Fruit fly (Drosophila melanogaster) whole organism, embryonic: ENCODE data around the gene CG31548.

Experiments used
- Atf3 ChIP-seq: fragments of 200-800 bp; sonication (Bioruptor generic); optimal IDR thresholded peaks from 3 replicates; lab custom pipeline; 2016; ENCODE audit warnings: missing biosample characterization, missing genetic modification characterization
- B-H2 ChIP-seq: fragments of 200-800 bp; sonication (Bioruptor generic); optimal IDR thresholded peaks from 2 replicates; lab custom pipeline; 2018; ENCODE audit warnings: missing biosample characterization, mild to moderate bottlenecking, missing genetic modification characterization
- Blimp-1 ChIP-seq: fragments of 200-800 bp; sonication (Bioruptor generic); optimal IDR thresholded peaks from 3 replicates; lab custom pipeline; 2018; ENCODE audit warnings: missing biosample characterization, missing genetic modification characterization, mild to moderate bottlenecking, moderate library complexity, missing genetic modification reagents
- CG10209 ChIP-seq: fragments of 200-800 bp; sonication (Bioruptor generic); optimal IDR thresholded peaks from 3 replicates; lab custom pipeline; 2017; ENCODE audit warnings: missing biosample characterization, mild to moderate bottlenecking, missing genetic modification characterization, missing genetic modification reagents
- CG10979 ChIP-seq: fragments of 200-800 bp; sonication (Bioruptor generic); optimal IDR thresholded peaks from 2 replicates; lab custom pipeline; 2018; ENCODE audit warnings: missing biosample characterization, mild to moderate bottlenecking, missing genetic modification characterization, moderate library complexity
- CG12104 ChIP-seq: fragments of 200-800 bp; sonication (Bioruptor generic); optimal IDR thresholded peaks from 3 replicates; lab custom pipeline; 2016; ENCODE audit warnings: missing biosample characterization, missing genetic modification characterization
- CG15011 ChIP-seq: fragments of 200-800 bp; sonication (Bioruptor generic); optimal IDR thresholded peaks from 3 replicates; lab custom pipeline; 2018; ENCODE audit warnings: missing biosample characterization, mild to moderate bottlenecking, missing genetic modification characterization
- CG1603 ChIP-seq: fragments of 200-800 bp; sonication (Bioruptor generic); optimal IDR thresholded peaks from 2 replicates; lab custom pipeline; 2019; ENCODE audit warnings: missing biosample characterization, mild to moderate bottlenecking, missing genetic modification characterization, moderate library complexity
- CG16863 ChIP-seq: fragments of 200-800 bp; sonication (Bioruptor generic); optimal IDR thresholded peaks from 3 replicates; lab custom pipeline; 2016; ENCODE audit warnings: missing biosample characterization, missing genetic modification characterization
- CG17186 ChIP-seq: fragments of 200-800 bp; sonication (Bioruptor generic); optimal IDR thresholded peaks from 3 replicates; lab custom pipeline; 2017; ENCODE audit warnings: missing biosample characterization, missing genetic modification reagents, missing genetic modification characterization
- CG17359 ChIP-seq: fragments of 200-800 bp; sonication (Bioruptor generic); optimal IDR thresholded peaks from 3 replicates; lab custom pipeline; 2018; ENCODE audit warnings: missing biosample characterization, mild to moderate bottlenecking, missing genetic modification characterization, moderate library complexity
- CG2116 ChIP-seq: fragments of 200-800 bp; sonication (Bioruptor generic); optimal IDR thresholded peaks from 3 replicates; lab custom pipeline; 2018; ENCODE audit warnings: missing biosample characterization, mild to moderate bottlenecking, missing genetic modification characterization
- CG2129 ChIP-seq: fragments of 200-800 bp; sonication (Bioruptor generic); IDR thresholded peaks from 2 replicates; pipeline ENCODE4 v1.3.6; 2022; ENCODE audit warnings: missing biosample characterization, missing genetic modification characterization; ENCODE audit not compliant: partially characterized antibody
- CG6683 ChIP-seq: fragments of 200-800 bp; sonication (Bioruptor generic); optimal IDR thresholded peaks from 2 replicates; lab custom pipeline; 2017; ENCODE audit warnings: missing biosample characterization, mild to moderate bottlenecking, missing genetic modification characterization, missing genetic modification reagents
- CG6765 ChIP-seq: fragments of 200-800 bp; sonication (Bioruptor generic); optimal IDR thresholded peaks from 3 replicates; lab custom pipeline; 2017; ENCODE audit warnings: missing biosample characterization, mild to moderate bottlenecking, missing genetic modification characterization
- CG7786 ChIP-seq: fragments of 200-800 bp; sonication (Bioruptor generic); optimal IDR thresholded peaks from 2 replicates; lab custom pipeline; 2016; ENCODE audit warnings: missing biosample characterization, missing genetic modification characterization
- CG7839 ChIP-seq: fragments of 200-800 bp; sonication (Bioruptor generic); optimal IDR thresholded peaks from 3 replicates; lab custom pipeline; 2018; ENCODE audit warnings: missing biosample characterization, mild to moderate bottlenecking, missing genetic modification characterization, moderate library complexity
- CG7963 ChIP-seq: fragments of 200-800 bp; sonication (Bioruptor generic); IDR thresholded peaks from 3 replicates; pipeline ENCODE4 v1.3.6; 2022; ENCODE audit warnings: missing biosample characterization, missing genetic modification characterization; ENCODE audit not compliant: partially characterized antibody
- CG9817 ChIP-seq: fragments of 200-800 bp; sonication (Bioruptor generic); optimal IDR thresholded peaks from 2 replicates; lab custom pipeline; 2018; ENCODE audit warnings: missing biosample characterization, mild to moderate bottlenecking, missing genetic modification characterization, moderate library complexity
- CTCF ChIP-seq: fragments of 200-800 bp; sonication (Bioruptor generic); optimal IDR thresholded peaks from 2 replicates; lab custom pipeline; 2017; ENCODE audit warnings: missing biosample characterization, mild to moderate bottlenecking, missing genetic modification characterization, moderate library complexity
- Eip74EF ChIP-seq, 2 experiments: fragments of 200-800 bp in 1 of 2; fragments of >200 bp in 1 of 2; sonication (Bioruptor generic) in 1 of 2; optimal IDR thresholded peaks; 2 replicates each; lab custom pipeline; 2017 to 2019; ENCODE audit warnings: missing biosample characterization in 2 of 2, missing genetic modification characterization in 2 of 2, mild to moderate bottlenecking in 1 of 2, moderate library complexity in 1 of 2
- Hey ChIP-seq: fragments of 200-800 bp; sonication (Bioruptor generic); optimal IDR thresholded peaks from 3 replicates; lab custom pipeline; 2018; ENCODE audit warnings: missing biosample characterization, mild to moderate bottlenecking, missing genetic modification characterization
- Hr3 ChIP-seq: fragments of 200-800 bp; sonication (Bioruptor generic); optimal IDR thresholded peaks from 3 replicates; lab custom pipeline; 2016; ENCODE audit warnings: missing biosample characterization, missing genetic modification characterization
- MESR4 ChIP-seq: fragments of 200-800 bp; sonication (Bioruptor generic); optimal IDR thresholded peaks from 2 replicates; lab custom pipeline; 2018; ENCODE audit warnings: missing biosample characterization, mild to moderate bottlenecking, missing genetic modification characterization, moderate library complexity
- Six4 ChIP-seq: fragments of 200-800 bp; sonication (Bioruptor generic); optimal IDR thresholded peaks from 2 replicates; lab custom pipeline; 2016; ENCODE audit warnings: missing biosample characterization, missing genetic modification characterization
- Spps ChIP-seq: fragments of 200-800 bp; sonication (Bioruptor generic); optimal IDR thresholded peaks from 2 replicates; lab custom pipeline; 2018; ENCODE audit warnings: missing biosample characterization, mild to moderate bottlenecking, missing genetic modification characterization
- ato ChIP-seq: fragments of 200-800 bp; sonication (Bioruptor generic); IDR thresholded peaks from 2 replicates; pipeline ENCODE4 v1.3.6; 2022; ENCODE audit warnings: missing biosample characterization, missing genetic modification characterization; ENCODE audit not compliant: partially characterized antibody
- chif ChIP-seq, 2 experiments: fragments of 200-800 bp; sonication (Bioruptor generic); optimal IDR thresholded peaks; 3 replicates each; lab custom pipeline; 2016; ENCODE audit warnings: missing biosample characterization in 2 of 2, missing genetic modification characterization in 2 of 2
- crp ChIP-seq, 2 experiments: fragments of 200-800 bp; sonication (Bioruptor generic); optimal IDR thresholded peaks; 2 replicates in 1 of 2; 3 replicates in 1 of 2; lab custom pipeline; 2017; ENCODE audit warnings: missing biosample characterization in 2 of 2, missing genetic modification characterization in 2 of 2, mild to moderate bottlenecking in 1 of 2, moderate library complexity in 1 of 2
- dimm ChIP-seq: fragments of 200-800 bp; sonication (Bioruptor generic); IDR thresholded peaks from 2 replicates; pipeline ENCODE4 v1.3.6; 2022; ENCODE audit warnings: missing biosample characterization, missing genetic modification characterization
- esg ChIP-seq: fragments of 200-800 bp; sonication (Bioruptor generic); conservative IDR thresholded peaks from 2 replicates; pipeline ENCODE4 v1.3.6; 2022; ENCODE audit warnings: missing biosample characterization, missing genetic modification characterization
- exex ChIP-seq: fragments of 200-800 bp; sonication (Bioruptor generic); optimal IDR thresholded peaks from 4 replicates; lab custom pipeline; 2018; ENCODE audit warnings: missing biosample characterization, mild to moderate bottlenecking, missing genetic modification characterization, moderate library complexity
- fu2 ChIP-seq: fragments of 200-800 bp; sonication (Bioruptor generic); optimal IDR thresholded peaks from 2 replicates; lab custom pipeline; 2016; ENCODE audit warnings: missing biosample characterization, missing genetic modification characterization
- gcm2 ChIP-seq: fragments of 200-800 bp; sonication (Bioruptor generic); optimal IDR thresholded peaks from 2 replicates; lab custom pipeline; 2016; ENCODE audit warnings: missing biosample characterization, missing genetic modification characterization
- gem ChIP-seq: fragments of 200-800 bp; sonication (Bioruptor generic); optimal IDR thresholded peaks from 2 replicates; lab custom pipeline; 2019; ENCODE audit warnings: missing biosample characterization, mild to moderate bottlenecking, missing genetic modification characterization, moderate library complexity
- gfzf ChIP-seq: fragments of 200-800 bp; sonication (Bioruptor generic); optimal IDR thresholded peaks from 2 replicates; lab custom pipeline; 2016; ENCODE audit warnings: missing biosample characterization, mild to moderate bottlenecking, missing genetic modification characterization, moderate library complexity
- nau ChIP-seq: fragments of 200-800 bp; sonication (Bioruptor generic); optimal IDR thresholded peaks from 3 replicates; lab custom pipeline; 2017; ENCODE audit warnings: missing biosample characterization, mild to moderate bottlenecking, missing genetic modification characterization, missing genetic modification reagents
- oc ChIP-seq: fragments of 200-800 bp; sonication (Bioruptor generic); optimal IDR thresholded peaks from 2 replicates; lab custom pipeline; 2018; ENCODE audit warnings: missing biosample characterization, mild to moderate bottlenecking, missing genetic modification characterization, moderate library complexity
- pb ChIP-seq: fragments of 200-800 bp; sonication (Bioruptor generic); optimal IDR thresholded peaks from 3 replicates; lab custom pipeline; 2016; ENCODE audit warnings: missing biosample characterization, missing genetic modification characterization
- repo ChIP-seq: fragments of 200-800 bp; sonication (Bioruptor generic); optimal IDR thresholded peaks from 2 replicates; lab custom pipeline; 2016; ENCODE audit warnings: missing biosample characterization, missing genetic modification characterization
- seq ChIP-seq: fragments of 200-800 bp; sonication (Bioruptor generic); IDR thresholded peaks from 2 replicates; pipeline ENCODE4 v1.3.6; 2022; ENCODE audit warnings: missing biosample characterization, missing genetic modification characterization
- sima ChIP-seq: fragments of 200-800 bp; sonication (Bioruptor generic); optimal IDR thresholded peaks from 2 replicates; lab custom pipeline; 2016; ENCODE audit warnings: missing biosample characterization, missing genetic modification characterization
- slou ChIP-seq: fragments of 200-800 bp; sonication (Bioruptor generic); optimal IDR thresholded peaks from 3 replicates; lab custom pipeline; 2016; ENCODE audit warnings: missing biosample characterization, missing genetic modification characterization
- sqz ChIP-seq: fragments of 200-800 bp; sonication (Bioruptor generic); optimal IDR thresholded peaks from 3 replicates; lab custom pipeline; 2018; ENCODE audit warnings: missing biosample characterization, mild to moderate bottlenecking, missing genetic modification characterization
- sug ChIP-seq: fragments of 200-800 bp; optimal IDR thresholded peaks from 2 replicates; lab custom pipeline; 2019; ENCODE audit warnings: missing biosample characterization, mild to moderate bottlenecking, missing genetic modification characterization, moderate library complexity
- tup ChIP-seq: fragments of 200-800 bp; sonication (Bioruptor generic); optimal IDR thresholded peaks from 2 replicates; lab custom pipeline; 2016; ENCODE audit warnings: missing biosample characterization, mild to moderate bottlenecking, missing genetic modification characterization, moderate library complexity
- twi ChIP-seq: fragments of 200-800 bp; optimal IDR thresholded peaks from 2 replicates; lab custom pipeline; 2019; ENCODE audit warnings: missing biosample characterization, mild to moderate bottlenecking, missing genetic modification characterization, moderate library complexity
- yki ChIP-seq: fragments of >200 bp; optimal IDR thresholded peaks from 3 replicates; lab custom pipeline; 2018
- zen ChIP-seq: fragments of 200-800 bp; sonication (Bioruptor generic); optimal IDR thresholded peaks from 3 replicates; lab custom pipeline; 2018; ENCODE audit warnings: missing biosample characterization, mild to moderate bottlenecking, missing genetic modification characterization, moderate library complexity

The CG31548 gene

DNA sequence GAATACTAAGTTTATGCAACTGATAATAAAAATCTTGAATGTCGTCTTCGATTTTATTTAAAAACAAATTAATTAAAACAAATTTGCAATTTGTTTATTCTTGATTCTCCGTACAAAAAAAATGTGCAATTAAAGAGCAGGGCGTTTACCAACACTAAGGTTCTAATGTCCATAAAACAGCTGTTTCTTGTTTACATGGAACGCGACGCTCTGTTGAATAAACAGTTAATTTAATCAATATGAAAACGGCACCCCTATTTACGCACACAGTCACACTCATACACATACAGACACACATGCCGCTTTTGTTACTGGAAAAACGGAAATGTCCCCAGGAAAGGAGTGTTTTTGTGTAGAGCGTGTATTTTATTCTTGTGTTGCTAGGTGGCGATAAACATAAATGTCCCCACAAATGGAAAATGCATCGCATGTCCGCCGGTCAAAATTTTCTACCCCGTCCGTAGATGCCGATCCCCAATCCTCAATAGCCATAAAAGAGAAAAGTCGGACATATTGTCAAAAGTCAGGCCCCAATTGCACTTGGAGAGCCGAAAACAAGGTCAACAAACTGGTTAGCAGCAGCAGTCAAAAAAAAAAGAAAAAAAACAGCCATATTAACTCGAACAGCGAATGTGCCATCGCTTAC is 13.5 kb downstream of the CG31548 start (continued):
- TF ChIP-seq CG6765 (GFP tag; lab: Kevin White, UChicago) (peak; percentile 71), ato (no peak), zen (tag; lab: Kevin White, UChicago) (peak; percentile 92), fu2 (GFP tag; lab: Kevin White, UChicago) (peak; percentile 42), dimm (GFP tag; lab: Robert Waterston, UW) (no peak), exex (tag; lab: Kevin White, UChicago) (peak; percentile 79), sug (tag; lab: Kevin White, UChicago) (peak; percentile 57), gcm2 (peak; percentile 25), Blimp-1 (GFP tag; lab: Kevin White, UChicago) (peak; percentile 70), Hr3 (peak; percentile 10), repo (GFP tag; lab: Kevin White, UChicago) (peak; percentile 75), chif (GFP tag; optimal IDR thresholded peaks at IDR 0.05; lab: Kevin White, UChicago) (peak; percentile 64 to 67), seq (GFP tag; lab: Robert Waterston, UW) (no peak), crp (GFP tag; optimal IDR thresholded peaks at IDR 0.05; lab: Kevin White, UChicago) (peak; percentile 64 to 88), tup (GFP tag; lab: Kevin White, UChicago) (peak; percentile 65), Six4 (GFP tag; lab: Kevin White, UChicago) (peak; percentile 67), Atf3 (GFP tag; lab: Kevin White, UChicago) (peak; percentile 64), CG15011 (GFP tag; lab: Kevin White, UChicago) (peak; percentile 64), yki (no peak), gem (tag; lab: Kevin White, UChicago) (peak; percentile 78), CG2129 (GFP tag; lab: Robert Waterston, UW) (no peak), gfzf (GFP tag; lab: Kevin White, UChicago) (peak; percentile 9), CG10979 (peak; percentile 46), CG2116 (peak; percentile 40), oc (peak; percentile 76), CG16863 (GFP tag; lab: Kevin White, UChicago) (peak; percentile 71), CG12104 (GFP tag; lab: Kevin White, UChicago) (peak; percentile 34), CG6683 (GFP tag; lab: Kevin White, UChicago) (peak; percentile 70), Eip74EF (GFP tag; optimal IDR thresholded peaks at IDR 0.05; lab: Kevin White, UChicago) (peak in 1 of 2 experiments; percentile 34), esg (no peak), Spps (tag; lab: Kevin White, UChicago) (peak; percentile 72), MESR4 (GFP tag; lab: Kevin White, UChicago) (peak; percentile 49), CG17359 (tag; lab: Kevin White, UChicago) (peak; percentile 82), pb (peak; percentile 72), CG7963 (GFP tag; lab: Robert Waterston, UW) (no peak), CG9817 (peak; percentile 42), CG7839 (peak; percentile 57), CG1603 (tag; lab: Kevin White, UChicago) (peak; percentile 81), nau (GFP tag; lab: Kevin White, UChicago) (peak; percentile 83), twi (peak; percentile 72), sima (peak; percentile 53), CG17186 (GFP tag; lab: Kevin White, UChicago) (peak; percentile 56), CG10209 (GFP tag; lab: Kevin White, UChicago) (peak; percentile 86), Hey (tag; lab: Kevin White, UChicago) (peak; percentile 81), CG7786 (peak; percentile 50), B-H2 (GFP tag; lab: Kevin White, UChicago) (peak; percentile 85), sqz (GFP tag; lab: Kevin White, UChicago) (peak; percentile 99), slou (GFP tag; lab: Kevin White, UChicago) (peak; percentile 55), CTCF (peak; percentile 45)
